Worm (Caenorhabditis elegans) whole organism, L4/young adult: ENCODE results near the gene C49F5.5.

Source experiments
- W03F9.2 ChIP-seq: fragments of 150-350 bp; optimal IDR thresholded peaks from 2 replicates; lab custom pipeline; 2014; ENCODE audit warnings: missing biosample characterization, missing genetic modification characterization
- dao-5 ChIP-seq: sonication (generic microtip); optimal IDR thresholded peaks from 2 replicates; lab custom pipeline; 2016; ENCODE audit warnings: missing genotype, missing genetic modification characterization, moderate library complexity, missing compliant biosample characterization
- him-1 ChIP-seq: sonication (generic microtip); optimal IDR thresholded peaks from 2 replicates; lab custom pipeline; 2016; ENCODE audit warnings: missing genotype, missing genetic modification reagents, missing genetic modification characterization, missing compliant biosample characterization

- TF ChIP-seq dao-5 (tag; lab: Kevin White, UChicago) (no peak), W03F9.2 (tag; lab: Kevin White, UChicago) (no peak), him-1 (tag; lab: Kevin White, UChicago) (no peak)
Observed at ce11 chrX:11982065-11982464, 3.9 kb upstream of the C49F5.5 start, which contains the start of gene nhr-167.
